Worm (Caenorhabditis elegans): ENCODE data around the gene rnr-1.

The rnr-1 gene

ce11 chrIII:9185722-9186121, 42.9 kb downstream of the rnr-1 start, which contains the start of gene ZC84.7:
TSS of gene ZC84.7 (plus strand) at chrIII:9186022.
- TF ChIP-seq nhr-11 (tag; optimal IDR thresholded peaks at IDR 0.05) (no peak), nhr-28 (tag; optimal IDR thresholded peaks at IDR 0.05) (no peak), pqm-1 (tag; optimal IDR thresholded peaks at IDR 0.05) (no peak), nhr-67 (tag; optimal IDR thresholded peaks at IDR 0.05) (no peak), nhr-12 (tag; optimal IDR thresholded peaks at IDR 0.05) (no peak), daf-12 (tag; optimal IDR thresholded peaks at IDR 0.05) (no peak), nhr-25 (tag; optimal IDR thresholded peaks at IDR 0.05) (no peak), ceh-9 (tag; optimal IDR thresholded peaks at IDR 0.05) (no peak), pha-4 (tag; optimal IDR thresholded peaks at IDR 0.05) (no peak), nhr-43 (tag; optimal IDR thresholded peaks at IDR 0.05; ENCODE audit: poor library complexity, severe bottlenecking) (no peak), elt-3 (tag; optimal IDR thresholded peaks at IDR 0.05) (no peak), sea-2 (GFP tag; optimal IDR thresholded peaks at IDR 0.05) (no peak), eor-1 (tag; optimal IDR thresholded peaks at IDR 0.05) (no peak), R02D3.7 (tag; optimal IDR thresholded peaks at IDR 0.05) (no peak), nhr-77 (tag; optimal IDR thresholded peaks at IDR 0.05) (no peak), aly-2 (tag; optimal IDR thresholded peaks at IDR 0.05) (no peak), ama-1 (optimal IDR thresholded peaks at IDR 0.05) (no peak)

ce11 chrIII:9181246-9181645, 47.4 kb downstream of the rnr-1 start, which contains the start of gene tax-4:
TSS of gene tax-4 (plus strand) at chrIII:9181546.
- TF ChIP-seq pha-4 (tag; optimal IDR thresholded peaks at IDR 0.05) (no peak), nhr-12 (tag; optimal IDR thresholded peaks at IDR 0.05) (no peak), aly-2 (tag; optimal IDR thresholded peaks at IDR 0.05) (no peak), eor-1 (tag; optimal IDR thresholded peaks at IDR 0.05) (no peak), nhr-67 (tag; optimal IDR thresholded peaks at IDR 0.05) (no peak), mdl-1 (tag; optimal IDR thresholded peaks at IDR 0.05) (no peak), lsy-12 (tag; optimal IDR thresholded peaks at IDR 0.05) (no peak), nhr-237 (tag; optimal IDR thresholded peaks at IDR 0.05) (no peak), ceh-16 (tag; optimal IDR thresholded peaks at IDR 0.05) (no peak), ztf-4 (tag; optimal IDR thresholded peaks at IDR 0.05) (no peak)

ce11 chrIII:9177874-9178273, 50.7 kb downstream of the rnr-1 start:
- TF ChIP-seq egl-5 (tag; optimal IDR thresholded peaks at IDR 0.05): peak; percentile 37
- no peak for TF ChIP-seq nhr-67 (tag; optimal IDR thresholded peaks at IDR 0.05)
- TF ChIP-seq nhr-237 (tag; optimal IDR thresholded peaks at IDR 0.05): no peak
- no peak for TF ChIP-seq pqm-1 (tag; optimal IDR thresholded peaks at IDR 0.05)
- TF ChIP-seq unc-39 (tag; optimal IDR thresholded peaks at IDR 0.05): no peak
- no peak for TF ChIP-seq nhr-11 (tag; optimal IDR thresholded peaks at IDR 0.05)
- TF ChIP-seq mml-1 (tag; optimal IDR thresholded peaks at IDR 0.05): no peak
- no peak for TF ChIP-seq egl-27 (tag; optimal IDR thresholded peaks at IDR 0.05)
- TF ChIP-seq nhr-23 (tag; optimal IDR thresholded peaks at IDR 0.05): no peak
- TF ChIP-seq R02D3.7 (tag; optimal IDR thresholded peaks at IDR 0.05): no peak
- TF ChIP-seq lin-39 (tag; optimal IDR thresholded peaks at IDR 0.05): peak; percentile 19
- TF ChIP-seq snpc-4 (tag; optimal IDR thresholded peaks at IDR 0.05): no peak
- no peak for TF ChIP-seq lsy-12 (tag; optimal IDR thresholded peaks at IDR 0.05)
- no peak for TF ChIP-seq nhr-43 (tag; optimal IDR thresholded peaks at IDR 0.05; ENCODE audit: poor library complexity, severe bottlenecking)
- no peak for TF ChIP-seq ceh-82 (tag; optimal IDR thresholded peaks at IDR 0.05)
- TF ChIP-seq eor-1 (tag; optimal IDR thresholded peaks at IDR 0.05): no peak
- no peak for TF ChIP-seq fkh-2 (tag; optimal IDR thresholded peaks at IDR 0.05)
- peak; percentile 1 for TF ChIP-seq unc-62 (GFP tag; optimal IDR thresholded peaks at IDR 0.05)
- TF ChIP-seq fkh-10 (GFP tag; optimal IDR thresholded peaks at IDR 0.05): no peak

ce11 chrIII:9176008-9176407, 52.6 kb downstream of the rnr-1 start:
- TF ChIP-seq fkh-10 (GFP tag; optimal IDR thresholded peaks at IDR 0.05) (no peak), egl-27 (tag; optimal IDR thresholded peaks at IDR 0.05) (no peak), pqm-1 (tag; optimal IDR thresholded peaks at IDR 0.05) (no peak), hmg-11 (tag; optimal IDR thresholded peaks at IDR 0.05) (peak; percentile 25), snpc-4 (tag; optimal IDR thresholded peaks at IDR 0.05) (no peak), daf-12 (tag; optimal IDR thresholded peaks at IDR 0.05) (no peak), unc-39 (tag; optimal IDR thresholded peaks at IDR 0.05) (no peak), ceh-16 (tag; optimal IDR thresholded peaks at IDR 0.05) (no peak)
